Worm (Caenorhabditis elegans) whole organism, L4/young adult: Measurements from ENCODE around the gene C28F5.1.

Source experiments
- W03F9.2 ChIP-seq: fragments of 150-350 bp; optimal IDR thresholded peaks from 2 replicates; lab custom pipeline; 2014; ENCODE audit warnings: missing biosample characterization, missing genetic modification characterization
- dao-5 ChIP-seq: sonication (generic microtip); optimal IDR thresholded peaks from 2 replicates; lab custom pipeline; 2016; ENCODE audit warnings: missing genotype, missing genetic modification characterization, moderate library complexity, missing compliant biosample characterization
- him-1 ChIP-seq: sonication (generic microtip); optimal IDR thresholded peaks from 2 replicates; lab custom pipeline; 2016; ENCODE audit warnings: missing genotype, missing genetic modification reagents, missing genetic modification characterization, missing compliant biosample characterization

DNA sequence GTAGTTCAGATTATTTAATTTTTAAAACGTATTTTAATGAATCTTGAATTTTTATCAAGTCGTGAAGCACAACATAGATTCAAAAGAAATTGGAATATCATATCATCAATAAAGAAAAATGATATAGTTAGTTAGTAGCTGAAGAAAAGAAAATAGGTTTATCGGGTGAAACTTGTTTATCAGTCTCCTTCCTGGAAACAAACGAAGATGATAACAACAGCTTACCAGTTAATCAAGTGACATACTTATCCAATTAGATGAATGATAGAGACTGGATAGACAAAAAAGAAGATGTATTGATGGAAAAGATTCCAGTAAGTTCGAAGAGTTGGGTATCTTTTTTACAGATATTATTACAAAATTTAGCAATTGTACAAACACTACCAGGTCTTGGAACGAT lies 37.8 kb downstream of the C28F5.1 start:
- TF ChIP-seq W03F9.2 (tag; lab: Kevin White, UChicago) (no peak), him-1 (tag; lab: Kevin White, UChicago) (no peak), dao-5 (tag; lab: Kevin White, UChicago) (no peak)
